Worm (Caenorhabditis elegans): ENCODE results near the gene F14D2.7.

- TF ChIP-seq ama-1 (optimal IDR thresholded peaks at IDR 0.05) (no peak), unc-62 (GFP tag; optimal IDR thresholded peaks at IDR 0.05) (no peak), ztf-4 (tag; optimal IDR thresholded peaks at IDR 0.05) (no peak), lin-39 (tag; optimal IDR thresholded peaks at IDR 0.05) (no peak), F13H6.1 (tag; optimal IDR thresholded peaks at IDR 0.05) (no peak), C34F6.9 (tag; optimal IDR thresholded peaks at IDR 0.05) (peak; percentile 2), aly-2 (tag; optimal IDR thresholded peaks at IDR 0.05) (no peak), zag-1 (tag; optimal IDR thresholded peaks at IDR 0.05) (no peak), blmp-1 (tag; optimal IDR thresholded peaks at IDR 0.05; ENCODE audit: insufficient read depth) (no peak)
Measured at ce11 chrII:3373875-3374274, 35.4 kb upstream of the F14D2.7 start.
